Worm (Caenorhabditis elegans) whole organism, midembryonic: ENCODE results near the gene srg-1.

Experiments
- T22C8.4 ChIP-seq: fragments of 200-800 bp; sonication (Bioruptor generic); IDR thresholded peaks from 2 replicates; pipeline ENCODE4 v1.3.6; 2022; ENCODE audit warnings: missing genetic modification characterization, missing compliant biosample characterization
- cog-1 ChIP-seq: sonication (generic microtip); optimal IDR thresholded peaks from 2 replicates; lab custom pipeline; 2016; ENCODE audit warnings: missing genetic modification characterization, missing compliant biosample characterization
- flt-1 ChIP-seq: fragments of 200-800 bp; sonication (Bioruptor generic); IDR thresholded peaks from 2 replicates; pipeline ENCODE4 v1.3.6; 2022; ENCODE audit warnings: missing genetic modification characterization, missing compliant biosample characterization
- klf-2 ChIP-seq: fragments of 200-800 bp; sonication (Bioruptor generic); conservative IDR thresholded peaks from 2 replicates; pipeline ENCODE4 v1.3.6; 2022; ENCODE audit warnings: missing genetic modification reagents, missing genetic modification characterization, missing compliant biosample characterization
- ztf-29 ChIP-seq: fragments of 200-800 bp; sonication (Bioruptor generic); IDR thresholded peaks from 2 replicates; pipeline ENCODE4 v1.3.6; 2022; ENCODE audit warnings: missing genetic modification reagents, missing genetic modification characterization, missing compliant biosample characterization

ce11 chrIII:6236649-6237048 lies 21.5 kb downstream of the srg-1 start, which contains the start of gene T12A2.21:
- no peak for TF ChIP-seq klf-2 (GFP tag; lab: Robert Waterston, UW)
- no peak for TF ChIP-seq cog-1 (tag; lab: Kevin White, UChicago)
- no peak for TF ChIP-seq T22C8.4
- TF ChIP-seq flt-1 (GFP tag; lab: Robert Waterston, UW) = no peak
- no peak for TF ChIP-seq ztf-29 (GFP tag; lab: Robert Waterston, UW)
